Fruit fly (Drosophila melanogaster) whole organism, embryonic: ENCODE results near the gene Cyp310a1.

Experiments
- Asciz ChIP-seq: fragments of 200-800 bp; sonication (Bioruptor generic); optimal IDR thresholded peaks from 2 replicates; lab custom pipeline; 2017; ENCODE audit warnings: missing biosample characterization, mild to moderate bottlenecking, missing genetic modification characterization, missing genetic modification reagents
- CG10267 ChIP-seq: fragments of 200-800 bp; sonication (Bioruptor generic); optimal IDR thresholded peaks from 2 replicates; lab custom pipeline; 2018; ENCODE audit warnings: missing biosample characterization, mild to moderate bottlenecking, missing genetic modification characterization, moderate library complexity
- CG10274 ChIP-seq: fragments of 200-800 bp; sonication (Bioruptor generic); optimal IDR thresholded peaks from 3 replicates; lab custom pipeline; 2017; ENCODE audit warnings: missing biosample characterization, mild to moderate bottlenecking, missing genetic modification characterization
- CG11723 ChIP-seq: fragments of 200-800 bp; sonication (Bioruptor generic); optimal IDR thresholded peaks from 2 replicates; lab custom pipeline; 2017; ENCODE audit warnings: missing biosample characterization, mild to moderate bottlenecking, missing genetic modification characterization
- CG12236 ChIP-seq: fragments of 200-800 bp; sonication (Bioruptor generic); optimal IDR thresholded peaks from 2 replicates; lab custom pipeline; 2016; ENCODE audit warnings: missing biosample characterization, missing genetic modification characterization
- CG13123 ChIP-seq: fragments of 200-800 bp; sonication (Bioruptor generic); optimal IDR thresholded peaks from 2 replicates; lab custom pipeline; 2016; ENCODE audit warnings: missing biosample characterization, missing genetic modification characterization
- CG15514 ChIP-seq: fragments of 200-800 bp; sonication (Bioruptor generic); optimal IDR thresholded peaks from 3 replicates; lab custom pipeline; 2017; ENCODE audit warnings: missing biosample characterization, missing genetic modification characterization, mild to moderate bottlenecking, moderate library complexity, missing genetic modification reagents
- CG16779 ChIP-seq: fragments of 200-800 bp; sonication (Bioruptor generic); IDR thresholded peaks from 2 replicates; pipeline ENCODE4 v1.3.6; 2022; ENCODE audit warnings: missing biosample characterization, missing genetic modification characterization
- CG17568 ChIP-seq: fragments of 200-800 bp; sonication (Bioruptor generic); optimal IDR thresholded peaks from 2 replicates; lab custom pipeline; 2018; ENCODE audit warnings: missing biosample characterization, mild to moderate bottlenecking, missing genetic modification characterization, moderate library complexity
- CG2202 ChIP-seq: fragments of 200-800 bp; sonication (Bioruptor generic); optimal IDR thresholded peaks from 2 replicates; lab custom pipeline; 2018; ENCODE audit warnings: missing biosample characterization, mild to moderate bottlenecking, missing genetic modification characterization
- CG34422 ChIP-seq: fragments of 200-800 bp; sonication (Bioruptor generic); IDR thresholded peaks from 3 replicates; pipeline ENCODE4 v1.3.6; 2022; ENCODE audit warnings: missing biosample characterization, missing genetic modification characterization
- CG5180 ChIP-seq: fragments of 200-800 bp; sonication (Bioruptor generic); optimal IDR thresholded peaks from 3 replicates; lab custom pipeline; 2017; ENCODE audit warnings: missing biosample characterization, missing genetic modification characterization, mild to moderate bottlenecking, moderate library complexity, missing genetic modification reagents
- CG6272 ChIP-seq: fragments of 200-800 bp; sonication (Bioruptor generic); IDR thresholded peaks from 2 replicates; pipeline ENCODE4 v1.3.6; 2022; ENCODE audit warnings: missing biosample characterization, missing genetic modification characterization
- CG6791 ChIP-seq: fragments of 200-800 bp; sonication (Bioruptor generic); IDR thresholded peaks from 3 replicates; pipeline ENCODE4 v1.3.6; 2022; ENCODE audit warnings: missing biosample characterization, missing genetic modification characterization; ENCODE audit not compliant: partially characterized antibody
- CG7271 ChIP-seq: fragments of 200-800 bp; sonication (Bioruptor generic); optimal IDR thresholded peaks from 2 replicates; lab custom pipeline; 2018; ENCODE audit warnings: missing biosample characterization, mild to moderate bottlenecking, missing genetic modification characterization, moderate library complexity
- CG8765 ChIP-seq: fragments of 200-800 bp; sonication (Bioruptor generic); IDR thresholded peaks from 2 replicates; pipeline ENCODE4 v1.3.6; 2022; ENCODE audit warnings: missing biosample characterization, missing genetic modification characterization
- CG8944 ChIP-seq: fragments of 200-800 bp; sonication (Bioruptor generic); optimal IDR thresholded peaks from 3 replicates; lab custom pipeline; 2016; ENCODE audit warnings: missing biosample characterization, missing genetic modification characterization
- Fer1 ChIP-seq: fragments of 200-800 bp; sonication (Bioruptor generic); optimal IDR thresholded peaks from 2 replicates; lab custom pipeline; 2017; ENCODE audit warnings: missing biosample characterization, mild to moderate bottlenecking, missing genetic modification characterization
- HHEX ChIP-seq: fragments of 200-800 bp; sonication (Bioruptor generic); optimal IDR thresholded peaks from 3 replicates; lab custom pipeline; 2017; ENCODE audit warnings: missing biosample characterization, mild to moderate bottlenecking, missing genetic modification characterization, missing genetic modification reagents
- HmgZ ChIP-seq: fragments of 200-800 bp; sonication (Bioruptor generic); optimal IDR thresholded peaks from 2 replicates; lab custom pipeline; 2018; ENCODE audit warnings: missing biosample characterization, mild to moderate bottlenecking, missing genetic modification characterization
- MTF-1 ChIP-seq: fragments of 200-800 bp; sonication (Bioruptor generic); optimal IDR thresholded peaks from 2 replicates; lab custom pipeline; 2018; ENCODE audit warnings: missing biosample characterization, mild to moderate bottlenecking, missing genetic modification characterization, borderline replicate concordance
- Mad ChIP-seq: fragments of 200-800 bp; sonication (Bioruptor generic); optimal IDR thresholded peaks from 2 replicates; lab custom pipeline; 2016; ENCODE audit warnings: missing biosample characterization, missing genetic modification characterization
- Mrtf ChIP-seq: fragments of 200-800 bp; sonication (Bioruptor generic); IDR thresholded peaks from 3 replicates; pipeline ENCODE4 v1.3.6; 2022; ENCODE audit warnings: missing biosample characterization, missing genetic modification characterization
- Nf-YA ChIP-seq: fragments of 200-800 bp; sonication (Bioruptor generic); IDR thresholded peaks from 2 replicates; pipeline ENCODE4 v1.3.6; 2022; ENCODE audit warnings: missing biosample characterization, missing genetic modification characterization
- Opbp ChIP-seq: fragments of 200-800 bp; sonication (Bioruptor generic); IDR thresholded peaks from 3 replicates; pipeline ENCODE4 v1.3.6; 2022; ENCODE audit warnings: missing biosample characterization, missing genetic modification characterization; ENCODE audit not compliant: partially characterized antibody
- Sox100B ChIP-seq: fragments of 200-800 bp; sonication (Bioruptor generic); optimal IDR thresholded peaks from 3 replicates; lab custom pipeline; 2018; ENCODE audit warnings: missing biosample characterization, mild to moderate bottlenecking, missing genetic modification characterization
- Tbp ChIP-seq: fragments of >200 bp; optimal IDR thresholded peaks from 2 replicates; lab custom pipeline; 2018; ENCODE audit warnings: missing biosample characterization, missing genetic modification characterization
- Vsx1 ChIP-seq: fragments of 200-800 bp; sonication (Bioruptor generic); optimal IDR thresholded peaks from 2 replicates; lab custom pipeline; 2017; ENCODE audit warnings: missing biosample characterization, mild to moderate bottlenecking, missing genetic modification characterization, missing genetic modification reagents
- aop ChIP-seq: fragments of 200-800 bp; sonication (Bioruptor generic); IDR thresholded peaks from 2 replicates; pipeline ENCODE4 v1.3.6; 2022; ENCODE audit warnings: missing biosample characterization, missing genetic modification characterization
- az2 ChIP-seq: fragments of 200-800 bp; sonication (Bioruptor generic); optimal IDR thresholded peaks from 3 replicates; lab custom pipeline; 2016; ENCODE audit warnings: missing biosample characterization, missing genetic modification characterization
- bigmax ChIP-seq: fragments of 200-800 bp; sonication (Bioruptor generic); optimal IDR thresholded peaks from 2 replicates; lab custom pipeline; 2018; ENCODE audit warnings: missing biosample characterization, mild to moderate bottlenecking, missing genetic modification characterization
- cato ChIP-seq: fragments of 200-800 bp; sonication (Bioruptor generic); optimal IDR thresholded peaks from 2 replicates; lab custom pipeline; 2016; ENCODE audit warnings: missing biosample characterization, missing genetic modification characterization, borderline replicate concordance
- ewg ChIP-seq: fragments of 200-800 bp; sonication (Bioruptor generic); optimal IDR thresholded peaks from 3 replicates; lab custom pipeline; 2017; ENCODE audit warnings: mild to moderate bottlenecking, missing biosample characterization, missing genetic modification reagents, missing genetic modification characterization
- grn ChIP-seq: fragments of 200-800 bp; sonication (Bioruptor generic); optimal IDR thresholded peaks from 3 replicates; lab custom pipeline; 2017; ENCODE audit warnings: missing biosample characterization, missing genetic modification characterization
- gro ChIP-seq: fragments of 200-800 bp; sonication (Bioruptor generic); optimal IDR thresholded peaks from 2 replicates; lab custom pipeline; 2016; ENCODE audit warnings: missing biosample characterization, missing genetic modification characterization
- her ChIP-seq: fragments of 200-800 bp; sonication (Bioruptor generic); optimal IDR thresholded peaks from 2 replicates; lab custom pipeline; 2016; ENCODE audit warnings: missing biosample characterization, missing genetic modification characterization
- inv ChIP-seq: fragments of 200-800 bp; sonication (Bioruptor generic); IDR thresholded peaks from 2 replicates; pipeline ENCODE4 v1.3.6; 2022; ENCODE audit warnings: missing biosample characterization, missing genetic modification characterization; ENCODE audit not compliant: partially characterized antibody
- jing ChIP-seq: fragments of 200-800 bp; sonication (Bioruptor generic); optimal IDR thresholded peaks from 2 replicates; lab custom pipeline; 2018; ENCODE audit warnings: missing biosample characterization, mild to moderate bottlenecking, missing genetic modification characterization
- klu ChIP-seq: fragments of 200-800 bp; sonication (Bioruptor generic); IDR thresholded peaks from 2 replicates; pipeline ENCODE4 v1.3.6; 2022; ENCODE audit warnings: missing biosample characterization, missing genetic modification characterization
- kni ChIP-seq: fragments of 200-800 bp; sonication (Bioruptor generic); optimal IDR thresholded peaks from 3 replicates; lab custom pipeline; 2017; ENCODE audit warnings: mild to moderate bottlenecking, missing biosample characterization, missing genetic modification reagents, missing genetic modification characterization
- lab ChIP-seq: fragments of 200-800 bp; sonication (Bioruptor generic); optimal IDR thresholded peaks from 3 replicates; lab custom pipeline; 2017; ENCODE audit warnings: missing biosample characterization, missing genetic modification characterization, mild to moderate bottlenecking, moderate library complexity, missing genetic modification reagents
- lilli ChIP-seq: fragments of 200-800 bp; sonication (Bioruptor generic); optimal IDR thresholded peaks from 3 replicates; lab custom pipeline; 2016; ENCODE audit warnings: missing biosample characterization, missing genetic modification characterization
- pb ChIP-seq: fragments of 200-800 bp; sonication (Bioruptor generic); optimal IDR thresholded peaks from 3 replicates; lab custom pipeline; 2016; ENCODE audit warnings: missing biosample characterization, missing genetic modification characterization
- pfk ChIP-seq: fragments of 200-800 bp; sonication (Bioruptor generic); optimal IDR thresholded peaks from 2 replicates; lab custom pipeline; 2018; ENCODE audit warnings: missing biosample characterization, mild to moderate bottlenecking, missing genetic modification characterization, moderate library complexity
- tio ChIP-seq: fragments of 200-800 bp; sonication (Bioruptor generic); optimal IDR thresholded peaks from 2 replicates; lab custom pipeline; 2017; ENCODE audit warnings: missing biosample characterization, missing genetic modification characterization, inconsistent platforms
- tll ChIP-seq, 2 experiments: fragments of 200-800 bp in 1 of 2; fragments of >200 bp in 1 of 2; sonication (Bioruptor generic) in 1 of 2; optimal IDR thresholded peaks; 2 replicates each; lab custom pipeline; 2017 to 2019; ENCODE audit warnings: missing biosample characterization in 2 of 2, missing genetic modification characterization in 2 of 2, mild to moderate bottlenecking in 1 of 2, moderate library complexity in 1 of 2
- trh ChIP-seq: fragments of 200-800 bp; sonication (Bioruptor generic); optimal IDR thresholded peaks from 2 replicates; lab custom pipeline; 2016; ENCODE audit warnings: missing biosample characterization, missing genetic modification characterization
- tup ChIP-seq: fragments of 200-800 bp; sonication (Bioruptor generic); optimal IDR thresholded peaks from 2 replicates; lab custom pipeline; 2016; ENCODE audit warnings: missing biosample characterization, mild to moderate bottlenecking, missing genetic modification characterization, moderate library complexity
- unc-4 ChIP-seq: fragments of 200-800 bp; sonication (Bioruptor generic); IDR thresholded peaks from 2 replicates; pipeline ENCODE4 v1.3.6; 2022; ENCODE audit warnings: missing biosample characterization, missing genetic modification characterization; ENCODE audit not compliant: partially characterized antibody
- yki ChIP-seq: fragments of >200 bp; optimal IDR thresholded peaks from 3 replicates; lab custom pipeline; 2018

The Cyp310a1 gene

DNA sequence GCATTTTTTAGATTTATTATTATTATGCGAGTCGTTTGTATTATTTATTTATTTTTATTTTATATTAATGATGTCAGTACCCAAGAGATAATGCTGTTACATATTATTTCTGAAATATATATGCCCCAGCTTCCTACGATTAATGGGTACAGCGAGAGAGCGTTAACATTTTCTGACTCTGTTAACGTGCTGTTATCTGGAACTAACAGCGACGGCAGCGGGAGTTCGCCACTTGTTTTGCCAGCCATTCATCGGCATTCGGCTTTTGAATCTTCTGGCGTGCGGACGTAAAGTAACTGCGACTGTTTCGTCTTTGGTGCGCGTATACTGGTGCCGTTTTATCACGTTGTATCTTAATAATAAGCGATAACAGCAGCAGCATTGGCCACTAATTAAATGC lies 35.8 kb downstream of the Cyp310a1 start, which contains the start of gene MESR3 (continued):
- TF ChIP-seq jing, result no peak
- TF ChIP-seq Vsx1, result no peak
- peak; percentile 61 for TF ChIP-seq CG5180 (GFP tag; lab: Kevin White, UChicago)
- TF ChIP-seq Opbp, result 0 out of 3 replicates have a peak, but pooled peaks have one; percentile 46
- TF ChIP-seq CG2202 (tag; lab: Kevin White, UChicago), result no peak
- no peak for TF ChIP-seq tll (GFP tag; optimal IDR thresholded peaks at IDR 0.05; lab: Kevin White, UChicago)
- TF ChIP-seq klu (GFP tag; lab: Robert Waterston, UW), result no peak
- peak; percentile 36 for TF ChIP-seq CG17568 (GFP tag; lab: Kevin White, UChicago)
- TF ChIP-seq Mrtf (GFP tag; lab: Robert Waterston, UW), result peak; percentile 48; the same call in 1 of the 3 replicates
- no peak for TF ChIP-seq unc-4 (GFP tag; lab: Robert Waterston, UW)
- peak; percentile 68 for TF ChIP-seq CG15514 (GFP tag; lab: Kevin White, UChicago)
- TF ChIP-seq Asciz (GFP tag; lab: Kevin White, UChicago), result peak; percentile 73
- no peak for TF ChIP-seq Tbp (GFP tag; lab: Kevin White, UChicago)
- no peak for TF ChIP-seq Mad (GFP tag; lab: Kevin White, UChicago)
- no peak for TF ChIP-seq tup
- no peak for TF ChIP-seq tio (GFP tag; lab: Kevin White, UChicago)
- no peak for TF ChIP-seq aop (GFP tag; lab: Robert Waterston, UW)
- no peak for TF ChIP-seq CG10274 (GFP tag; lab: Kevin White, UChicago)
- peak; percentile 23; the same call in 1 of the 2 replicates for TF ChIP-seq CG6272 (GFP tag; lab: Robert Waterston, UW)
- no peak for TF ChIP-seq CG16779 (GFP tag; lab: Robert Waterston, UW)
- no peak for TF ChIP-seq kni
- peak; percentile 23 for TF ChIP-seq CG11723 (GFP tag; lab: Kevin White, UChicago)
- peak; percentile 80 for TF ChIP-seq CG34422 (GFP tag; lab: Robert Waterston, UW)
- peak; percentile 75 for TF ChIP-seq CG10267
- peak; percentile 57 for TF ChIP-seq MTF-1 (GFP tag; lab: Kevin White, UChicago)
- TF ChIP-seq ewg (GFP tag; lab: Kevin White, UChicago), result peak; percentile 19
- peak; percentile 31 for TF ChIP-seq bigmax (GFP tag; lab: Kevin White, UChicago)
- TF ChIP-seq trh (GFP tag; lab: Kevin White, UChicago), result peak; percentile 37
- no peak for TF ChIP-seq Sox100B
- TF ChIP-seq CG8944 (GFP tag; lab: Kevin White, UChicago), result no peak
- TF ChIP-seq inv, result no peak
- no peak for TF ChIP-seq grn
- 0 out of 2 replicates have a peak, but pooled peaks have one; percentile 15 for TF ChIP-seq CG8765
- TF ChIP-seq CG7271 (tag; lab: Kevin White, UChicago), result peak; percentile 58
- peak; percentile 61 for TF ChIP-seq gro
- TF ChIP-seq CG13123 (GFP tag; lab: Kevin White, UChicago), result peak; percentile 51
- TF ChIP-seq CG6791 (GFP tag; lab: Robert Waterston, UW), result no peak
- peak; percentile 89 for TF ChIP-seq lab
- no peak for TF ChIP-seq yki
- peak; percentile 44 for TF ChIP-seq HHEX (GFP tag; lab: Kevin White, UChicago)
- peak; percentile 19 for TF ChIP-seq az2 (GFP tag; lab: Kevin White, UChicago)
- TF ChIP-seq lilli, result peak; percentile 55
- TF ChIP-seq pfk (GFP tag; lab: Kevin White, UChicago), result peak; percentile 24
- TF ChIP-seq Fer1 (GFP tag; lab: Kevin White, UChicago), result peak; percentile 85
- peak; percentile 44 for TF ChIP-seq HmgZ
- peak; percentile 43 for TF ChIP-seq her
- no peak for TF ChIP-seq CG12236 (GFP tag; lab: Kevin White, UChicago)
- TF ChIP-seq cato (GFP tag; lab: Kevin White, UChicago), result no peak
- TF ChIP-seq pb (GFP tag; lab: Kevin White, UChicago), result no peak
- peak; percentile 38; the same call in 1 of the 2 replicates for TF ChIP-seq Nf-YA (GFP tag; lab: Robert Waterston, UW)
